Worm (Caenorhabditis elegans) whole organism, L4 larva: ENCODE data around the gene T11G6.2.

Experiments
- F37D6.2 ChIP-seq: sonication (generic microtip); optimal IDR thresholded peaks from 2 replicates; lab custom pipeline; 2016; ENCODE audit warnings: mild to moderate bottlenecking, missing genetic modification characterization, missing compliant biosample characterization
- F44E2.7 ChIP-seq: fragments of 200-800 bp; sonication (Bioruptor generic); IDR thresholded peaks from 2 replicates; pipeline ENCODE4 v2.1.2; 2022; ENCODE audit warnings: missing genetic modification characterization, missing compliant biosample characterization
- T26A8.4 ChIP-seq: fragments of 200-800 bp; sonication (Bioruptor generic); IDR thresholded peaks from 2 replicates; pipeline ENCODE4 v1.3.6; 2022; ENCODE audit warnings: missing genetic modification characterization, missing compliant biosample characterization
- Y48G9A.11 ChIP-seq: fragments of 200-800 bp; sonication (Bioruptor generic); IDR thresholded peaks from 2 replicates; pipeline ENCODE4 v1.3.6; 2022; ENCODE audit warnings: missing genetic modification reagents, missing genetic modification characterization, missing compliant biosample characterization
- Y5F2A.4 ChIP-seq: fragments of 200-800 bp; sonication (Bioruptor generic); optimal IDR thresholded peaks from 2 replicates; lab custom pipeline; 2018; ENCODE audit warnings: mild to moderate bottlenecking, missing genetic modification characterization, missing compliant biosample characterization
- ZK546.5 ChIP-seq, 2 experiments: sonication (generic microtip); optimal IDR thresholded peaks; 2 replicates each; lab custom pipeline; 2017; ENCODE audit warnings: missing biosample characterization in 2 of 2, missing genetic modification characterization in 2 of 2
- aha-1 ChIP-seq: fragments of 150-350 bp; peaks from one replicate; lab custom pipeline; 2014; ENCODE audit warnings: missing biosample characterization, missing genetic modification characterization
- ama-1 ChIP-seq: fragments of 150-350 bp; optimal IDR thresholded peaks from 2 replicates; lab custom pipeline; 2014; ENCODE audit warnings: inconsistent platforms, mixed read lengths
- ceh-20 ChIP-seq: fragments of 200-800 bp; sonication (Bioruptor generic); IDR thresholded peaks from 2 replicates; pipeline ENCODE4 v1.3.6; 2022; ENCODE audit warnings: missing genetic modification reagents, missing genetic modification characterization, missing compliant biosample characterization
- ceh-62 ChIP-seq: sonication (generic microtip); optimal IDR thresholded peaks from 2 replicates; lab custom pipeline; 2017; ENCODE audit warnings: missing biosample characterization, missing genetic modification characterization
- cey-2 ChIP-seq: sonication (generic microtip); optimal IDR thresholded peaks from 3 replicates; lab custom pipeline; 2017; ENCODE audit warnings: missing genetic modification characterization, mild to moderate bottlenecking, missing compliant biosample characterization, antibody characterized with exemption, borderline replicate concordance; ENCODE audit not compliant: insufficient read depth
- daf-16 ChIP-seq, 3 experiments: sonication (generic microtip); optimal IDR thresholded peaks; 2 replicates each; lab custom pipeline; 2016 to 2017; ENCODE audit warnings: missing genetic modification characterization in 3 of 3, missing genetic modification reagents in 3 of 3, mild to moderate bottlenecking in 2 of 3, missing compliant biosample characterization in 2 of 3, missing biosample characterization in 1 of 3, moderate library complexity in 1 of 3
- daf-8 ChIP-seq: fragments of 200-800 bp; sonication (Bioruptor generic); IDR thresholded peaks from 2 replicates; pipeline ENCODE4 v1.3.6; 2022; ENCODE audit warnings: missing genetic modification characterization, missing compliant biosample characterization
- fos-1 ChIP-seq: fragments of 150-350 bp; optimal IDR thresholded peaks from 2 replicates; lab custom pipeline; 2014; ENCODE audit warnings: missing biosample characterization, missing genetic modification characterization
- gei-8 ChIP-seq: fragments of 200-800 bp; sonication (Bioruptor generic); optimal IDR thresholded peaks from 2 replicates; lab custom pipeline; 2018; ENCODE audit warnings: mild to moderate bottlenecking, missing genetic modification characterization, missing compliant biosample characterization
- lim-7 ChIP-seq: fragments of 200-800 bp; sonication (Bioruptor generic); IDR thresholded peaks from 2 replicates; pipeline ENCODE4 v1.3.6; 2022; ENCODE audit warnings: missing genetic modification characterization, missing compliant biosample characterization
- lin-1 ChIP-seq: fragments of 200-800 bp; sonication (Bioruptor generic); IDR thresholded peaks from 2 replicates; pipeline ENCODE4 v1.3.6; 2022; ENCODE audit warnings: missing genetic modification reagents, missing genetic modification characterization, missing compliant biosample characterization
- lin-29 ChIP-seq: fragments of 200-800 bp; sonication (Bioruptor generic); IDR thresholded peaks from 2 replicates; pipeline ENCODE4 v1.3.6; 2022; ENCODE audit warnings: missing genetic modification reagents, missing genetic modification characterization, missing compliant biosample characterization
- lin-38 ChIP-seq: fragments of 200-800 bp; sonication (Bioruptor generic); IDR thresholded peaks from 2 replicates; pipeline ENCODE4 v1.3.6; 2022; ENCODE audit warnings: missing genetic modification reagents, missing genetic modification characterization, missing compliant biosample characterization
- lin-39 ChIP-seq: fragments of 150-350 bp; optimal IDR thresholded peaks from 2 replicates; lab custom pipeline; 2014; ENCODE audit warnings: missing biosample characterization, missing genetic modification reagents, missing genetic modification characterization
- lir-3 ChIP-seq: sonication (generic microtip); optimal IDR thresholded peaks from 2 replicates; lab custom pipeline; 2016; ENCODE audit warnings: mild to moderate bottlenecking, missing genetic modification characterization, missing compliant biosample characterization
- lsy-2 ChIP-seq, 2 experiments: fragments of 150-350 bp in 1 of 2; sonication (generic microtip) in 1 of 2; optimal IDR thresholded peaks; 2 replicates each; lab custom pipeline; 2014 to 2017; ENCODE audit warnings: missing biosample characterization in 2 of 2, missing genetic modification characterization in 2 of 2
- madf-9 ChIP-seq: fragments of 200-800 bp; sonication (Bioruptor generic); conservative IDR thresholded peaks from 2 replicates; pipeline ENCODE4 v1.3.6; 2022; ENCODE audit warnings: missing genetic modification reagents, missing genetic modification characterization, missing compliant biosample characterization
- mdl-1 ChIP-seq, 2 experiments: fragments of 150-350 bp in 1 of 2; sonication (generic microtip) in 1 of 2; optimal IDR thresholded peaks; 2 replicates each; lab custom pipeline; 2014 to 2017; ENCODE audit warnings: missing biosample characterization in 2 of 2, missing genetic modification characterization in 2 of 2
- nhr-102 ChIP-seq: sonication (generic microtip); optimal IDR thresholded peaks from 2 replicates; lab custom pipeline; 2016; ENCODE audit warnings: mild to moderate bottlenecking, missing genetic modification characterization, moderate library complexity, missing compliant biosample characterization
- nhr-11 ChIP-seq: fragments of 150-350 bp; optimal IDR thresholded peaks from 2 replicates; lab custom pipeline; 2014; ENCODE audit warnings: missing biosample characterization, missing genetic modification characterization
- nhr-111 ChIP-seq: fragments of 200-800 bp; sonication (Bioruptor generic); optimal IDR thresholded peaks from 2 replicates; lab custom pipeline; 2018; ENCODE audit warnings: mild to moderate bottlenecking, missing genetic modification characterization, missing compliant biosample characterization
- nhr-42 ChIP-seq: fragments of 200-800 bp; sonication (Bioruptor generic); IDR thresholded peaks from 2 replicates; pipeline ENCODE4 v1.3.6; 2022; ENCODE audit warnings: missing genetic modification characterization, missing compliant biosample characterization
- nhr-76 ChIP-seq: fragments of 150-350 bp; optimal IDR thresholded peaks from 2 replicates; lab custom pipeline; 2014; ENCODE audit warnings: missing biosample characterization, missing genetic modification characterization
- pha-4 ChIP-seq, 2 experiments: fragments of 150-350 bp in 1 of 2; fragments of 200-800 bp in 1 of 2; sonication (Bioruptor generic) in 1 of 2; IDR thresholded peaks in 1 of 2; optimal IDR thresholded peaks in 1 of 2; 2 replicates each; pipeline versions ENCODE4 v1.3.6 to Lab custom; 2014 to 2022; ENCODE audit warnings: missing genetic modification characterization in 2 of 2, missing genetic modification reagents in 2 of 2, missing biosample characterization in 1 of 2, missing compliant biosample characterization in 1 of 2
- php-3 ChIP-seq: fragments of 200-800 bp; sonication (Bioruptor generic); IDR thresholded peaks from 2 replicates; pipeline ENCODE4 v1.3.6; 2022; ENCODE audit warnings: missing genetic modification reagents, missing genetic modification characterization, missing compliant biosample characterization
- saeg-2 ChIP-seq: fragments of 200-800 bp; sonication (Bioruptor generic); IDR thresholded peaks from 2 replicates; pipeline ENCODE4 v1.3.6; 2022; ENCODE audit warnings: missing genetic modification reagents, missing genetic modification characterization, missing compliant biosample characterization
- sdz-12 ChIP-seq: fragments of 200-800 bp; sonication (Bioruptor generic); optimal IDR thresholded peaks from 2 replicates; lab custom pipeline; 2018; ENCODE audit warnings: mild to moderate bottlenecking, missing genetic modification characterization, missing compliant biosample characterization
- set-16 ChIP-seq: fragments of 200-800 bp; sonication (Bioruptor generic); IDR thresholded peaks from 2 replicates; pipeline ENCODE4 v1.3.6; 2022; ENCODE audit warnings: missing genetic modification reagents, missing genetic modification characterization, missing compliant biosample characterization
- spr-1 ChIP-seq: sonication (generic microtip); optimal IDR thresholded peaks from 2 replicates; lab custom pipeline; 2016; ENCODE audit warnings: mild to moderate bottlenecking, missing genetic modification characterization, missing compliant biosample characterization
- tag-97 ChIP-seq: fragments of 200-800 bp; sonication (Bioruptor generic); IDR thresholded peaks from 2 replicates; pipeline ENCODE4 v1.3.6; 2022; ENCODE audit warnings: missing genetic modification characterization, missing compliant biosample characterization
- tra-1 ChIP-seq: fragments of 200-800 bp; sonication (Bioruptor generic); IDR thresholded peaks from 2 replicates; pipeline ENCODE4 v1.3.6; 2022; ENCODE audit warnings: missing genetic modification reagents, missing genetic modification characterization, missing compliant biosample characterization
- unc-39 ChIP-seq: sonication (generic microtip); optimal IDR thresholded peaks from 2 replicates; lab custom pipeline; 2017; ENCODE audit warnings: missing biosample characterization, missing genetic modification characterization
- unc-62 ChIP-seq, 3 experiments: fragments of 150-350 bp in 1 of 3; sonication (generic microtip); optimal IDR thresholded peaks in 2 of 3; peaks in 1 of 3; 1 replicate in 1 of 3; 2 replicates in 2 of 3; lab custom pipeline; 2014 to 2017; ENCODE audit warnings: missing biosample characterization in 3 of 3, missing genetic modification characterization in 3 of 3, missing genetic modification reagents in 3 of 3, missing genotype in 1 of 3
- zag-1 ChIP-seq: fragments of 150-350 bp; optimal IDR thresholded peaks from 2 replicates; lab custom pipeline; 2014; ENCODE audit warnings: missing biosample characterization, missing genetic modification characterization
- zfp-3 ChIP-seq: fragments of 200-800 bp; sonication (Bioruptor generic); conservative IDR thresholded peaks from 2 replicates; pipeline ENCODE4 v1.3.6; 2022; ENCODE audit warnings: missing genetic modification reagents, missing genetic modification characterization, missing compliant biosample characterization
- zip-2 ChIP-seq: fragments of 150-350 bp; optimal IDR thresholded peaks from 2 replicates; lab custom pipeline; 2014; ENCODE audit warnings: missing biosample characterization, missing genetic modification characterization

The T11G6.2 gene

DNA sequence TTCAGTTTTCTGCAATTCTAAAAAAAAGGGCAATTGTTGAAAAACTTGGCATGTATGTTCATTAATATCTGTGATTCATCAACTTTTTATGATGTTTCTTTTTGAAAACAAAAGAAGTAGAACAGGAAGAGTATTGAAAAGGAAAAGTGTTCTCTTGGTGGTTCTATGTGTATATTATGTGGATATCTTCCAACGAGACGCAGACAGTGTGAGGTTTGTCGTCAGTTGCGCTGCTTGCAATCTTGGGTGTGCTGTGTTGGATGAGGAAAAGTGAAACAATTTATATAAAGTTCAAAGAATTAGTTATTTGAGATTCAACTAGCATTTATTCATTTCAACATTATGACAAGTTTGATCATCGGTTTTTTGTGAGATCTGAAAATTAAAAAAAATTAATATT lies 5.9 kb downstream of the T11G6.2 start (continued):
- TF ChIP-seq daf-16 (GFP tag; optimal IDR thresholded peaks at IDR 0.05; lab: Kevin White, UChicago) (no peak), daf-16 (tag; optimal IDR thresholded peaks at IDR 0.05; lab: Kevin White, UChicago) (peak; percentile 35), unc-62 (GFP tag; optimal IDR thresholded peaks at IDR 0.05 in 1 of 2; lab: Kevin White, UChicago) (no peak), unc-62 (tag; optimal IDR thresholded peaks at IDR 0.05; lab: Kevin White, UChicago) (no peak), zfp-3 (no peak), lin-1 (GFP tag; lab: Robert Waterston, UW) (no peak), saeg-2 (GFP tag; lab: Robert Waterston, UW) (no peak), tag-97 (GFP tag; lab: Robert Waterston, UW) (no peak), mdl-1 (tag; optimal IDR thresholded peaks at IDR 0.05; lab: Kevin White, UChicago) (peak in 1 of 2 experiments; percentile 45), nhr-76 (tag; lab: Kevin White, UChicago) (no peak), Y5F2A.4 (GFP tag; lab: Kevin White, UChicago) (no peak)

DNA sequence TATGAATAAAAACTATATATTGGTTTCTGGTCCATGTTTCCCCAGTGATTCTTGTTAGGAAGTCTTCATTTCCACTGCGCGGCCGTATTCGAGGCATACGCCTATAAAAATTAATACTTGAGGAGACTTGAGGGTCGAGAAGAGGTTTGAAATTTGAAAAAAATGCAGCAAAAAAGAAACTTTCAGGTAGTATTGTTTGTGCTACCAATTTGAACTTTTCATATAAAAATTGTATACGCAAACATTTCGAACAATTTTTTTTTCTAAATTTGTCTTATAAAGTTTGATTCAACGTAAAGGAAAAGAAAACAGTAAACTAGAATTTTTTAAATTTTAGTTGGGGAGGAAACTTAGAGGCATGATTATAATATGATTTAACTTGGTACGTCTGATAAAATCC lies 6.5 kb downstream of the T11G6.2 start, which contains the start of gene T11G6.4:
TSS of gene T11G6.4 (minus strand) at position 101 of the 400 bp plus-strand sequence.
- peak; percentile 70 for TF ChIP-seq aha-1 (tag; lab: Kevin White, UChicago)
- TF ChIP-seq saeg-2 (GFP tag; lab: Robert Waterston, UW): no peak
- TF ChIP-seq, all 104 proteins: peak for 1

DNA sequence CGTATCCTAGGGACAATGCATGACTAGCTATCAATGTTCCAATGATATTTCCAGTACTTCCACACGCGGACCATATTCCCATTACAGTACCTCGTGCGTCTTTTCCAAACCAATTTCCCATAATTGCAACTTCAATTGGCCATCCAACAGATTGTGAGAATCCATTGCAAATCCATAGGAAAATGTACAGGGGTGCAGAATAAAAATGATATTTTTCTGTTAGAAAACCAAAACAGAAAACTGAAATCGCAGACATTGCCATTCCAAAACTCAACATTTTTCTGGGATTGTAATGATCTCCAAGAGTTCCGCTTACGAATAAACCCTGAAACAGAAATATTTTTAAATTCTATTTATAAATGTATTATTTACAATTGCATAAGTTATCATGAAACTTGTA lies 7.2 kb downstream of the T11G6.2 start:
- TF ChIP-seq unc-62 (GFP tag; optimal IDR thresholded peaks at IDR 0.05 in 1 of 2; lab: Kevin White, UChicago) (peak in 1 of 2 experiments; percentile 50), unc-62 (tag; optimal IDR thresholded peaks at IDR 0.05; lab: Kevin White, UChicago) (no peak), F44E2.7 (GFP tag; lab: Robert Waterston, UW) (no peak)

DNA sequence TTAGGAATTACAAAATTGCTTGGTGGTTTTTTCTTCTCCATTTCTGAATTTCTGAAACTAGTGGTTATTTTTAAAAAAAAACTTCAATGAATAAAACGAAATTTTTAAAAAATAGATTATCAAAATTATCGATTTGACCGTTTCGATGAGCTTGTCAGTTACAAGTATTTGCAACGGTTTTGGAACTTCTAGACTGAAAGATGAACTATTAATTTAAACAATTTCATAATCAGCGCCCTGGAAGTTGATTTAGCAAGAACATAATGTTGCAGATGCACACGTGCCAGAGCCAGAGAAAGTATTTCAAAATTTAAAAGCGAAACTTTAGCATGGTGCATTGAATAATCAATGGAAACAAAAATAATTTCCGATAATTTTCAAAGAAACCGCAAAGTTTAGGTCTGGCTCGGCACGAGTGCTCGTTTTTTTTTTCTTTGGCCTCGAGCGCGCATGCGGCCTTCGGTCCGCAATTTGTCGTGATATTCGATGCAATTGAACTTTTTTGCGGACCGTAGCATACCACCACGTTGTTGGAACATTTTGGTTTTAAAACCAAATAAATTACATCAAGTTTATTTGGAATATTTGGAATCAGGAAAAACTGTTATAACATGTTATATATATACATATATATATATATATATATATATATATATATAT lies 15.5 kb downstream of the T11G6.2 start, which contains the start of gene T11G6.5:
TSS of gene T11G6.5 (minus strand) at position 51 of the 660 bp plus-strand sequence.
- TF ChIP-seq daf-8 (GFP tag; lab: Robert Waterston, UW) (no peak), pha-4 (GFP tag; IDR thresholded peaks at IDR 0.05; lab: Robert Waterston, UW) (no peak), pha-4 (tag; optimal IDR thresholded peaks at IDR 0.05; lab: Kevin White, UChicago) (no peak), T26A8.4 (GFP tag; lab: Robert Waterston, UW) (no peak), ama-1 (lab: Kevin White, UChicago) (peak; percentile 12), ZK546.5 (tag; optimal IDR thresholded peaks at IDR 0.05; lab: Kevin White, UChicago) (no peak), madf-9 (GFP tag; lab: Robert Waterston, UW) (no peak), zip-2 (tag; lab: Kevin White, UChicago) (no peak), ceh-62 (tag; lab: Kevin White, UChicago) (no peak), lin-29 (GFP tag; lab: Robert Waterston, UW) (no peak), Y5F2A.4 (GFP tag; lab: Kevin White, UChicago) (no peak), lim-7 (GFP tag; lab: Robert Waterston, UW) (no peak), nhr-42 (GFP tag; lab: Robert Waterston, UW) (no peak), set-16 (GFP tag; lab: Robert Waterston, UW) (no peak), cey-2 (tag; lab: Kevin White, UChicago) (no peak), ceh-20 (no peak), mdl-1 (tag; optimal IDR thresholded peaks at IDR 0.05; lab: Kevin White, UChicago) (peak; percentile 24 to 35), zag-1 (tag; lab: Kevin White, UChicago) (no peak), daf-16 (GFP tag; optimal IDR thresholded peaks at IDR 0.05; lab: Kevin White, UChicago) (no peak), daf-16 (tag; optimal IDR thresholded peaks at IDR 0.05; lab: Kevin White, UChicago) (peak; percentile 7), tra-1 (no peak), aha-1 (tag; lab: Kevin White, UChicago) (peak; percentile 89), gei-8 (GFP tag; lab: Kevin White, UChicago) (no peak), lin-38 (GFP tag; lab: Robert Waterston, UW) (peak; percentile 25; the same call in 1 of the 2 replicates), fos-1 (tag; lab: Kevin White, UChicago) (no peak), lsy-2 (tag; optimal IDR thresholded peaks at IDR 0.05; lab: Kevin White, UChicago) (peak in 1 of 2 experiments; percentile 95), php-3 (GFP tag; lab: Robert Waterston, UW) (no peak), nhr-102 (no peak), sdz-12 (GFP tag; lab: Kevin White, UChicago) (no peak), nhr-11 (tag; lab: Kevin White, UChicago) (no peak), lir-3 (no peak), lin-39 (tag; lab: Kevin White, UChicago) (no peak), F37D6.2 (tag; lab: Kevin White, UChicago) (no peak), nhr-111 (no peak), Y48G9A.11 (GFP tag; lab: Robert Waterston, UW) (no peak), unc-39 (no peak), spr-1 (tag; lab: Kevin White, UChicago) (no peak)
